Worm (Caenorhabditis elegans) whole organism, young adult: ENCODE results near the gene F47B10.3.
A peak's percentile ranks its signal among the peaks of the same experiment; 100 is the strongest.

Experiments
- B0019.2 ChIP-seq: fragments of 200-800 bp; sonication (Bioruptor generic); conservative IDR thresholded peaks from 2 replicates; pipeline ENCODE4 v1.3.6; 2022; ENCODE audit warnings: missing genetic modification reagents, missing genetic modification characterization, missing compliant biosample characterization
- F10E7.11 ChIP-seq: sonication (generic microtip); optimal IDR thresholded peaks from 2 replicates; lab custom pipeline; 2017; ENCODE audit warnings: mild to moderate bottlenecking, missing genetic modification characterization, moderate library complexity, missing compliant biosample characterization
- F22D6.2 ChIP-seq: sonication (generic microtip); optimal IDR thresholded peaks from 2 replicates; lab custom pipeline; 2016; ENCODE audit warnings: mild to moderate bottlenecking, missing genetic modification characterization, missing compliant biosample characterization
- F33H1.4 ChIP-seq: fragments of 200-800 bp; sonication (Bioruptor generic); IDR thresholded peaks from 2 replicates; pipeline ENCODE4 v1.3.6; 2022; ENCODE audit warnings: missing genetic modification reagents, missing genetic modification characterization, missing compliant biosample characterization
- F49E8.2 ChIP-seq: sonication (generic microtip); optimal IDR thresholded peaks from 3 replicates; lab custom pipeline; 2017; ENCODE audit warnings: missing genetic modification characterization, mild to moderate bottlenecking, missing compliant biosample characterization, antibody characterized with exemption, moderate library complexity; ENCODE audit not compliant: insufficient read depth
- F52B5.7 ChIP-seq: sonication (generic microtip); optimal IDR thresholded peaks from 2 replicates; lab custom pipeline; 2016; ENCODE audit warnings: mild to moderate bottlenecking, missing genetic modification characterization, missing compliant biosample characterization
- F57A8.1 ChIP-seq: fragments of 200-800 bp; sonication (Bioruptor generic); optimal IDR thresholded peaks from 2 replicates; lab custom pipeline; 2018; ENCODE audit warnings: mild to moderate bottlenecking, missing genetic modification characterization, moderate library complexity, missing compliant biosample characterization
- Y67H2A.10 ChIP-seq: fragments of 200-800 bp; sonication (Bioruptor generic); conservative IDR thresholded peaks from 2 replicates; pipeline ENCODE4 v1.3.6; 2022; ENCODE audit warnings: missing genetic modification reagents, missing genetic modification characterization, missing compliant biosample characterization
- Y95B8A.8 ChIP-seq: fragments of 200-800 bp; sonication (Bioruptor generic); IDR thresholded peaks from 2 replicates; pipeline ENCODE4 v1.3.6; 2022; ENCODE audit warnings: missing genetic modification reagents, missing genetic modification characterization, missing compliant biosample characterization
- atf-7 ChIP-seq: sonication (generic microtip); optimal IDR thresholded peaks from 2 replicates; lab custom pipeline; 2017; ENCODE audit warnings: mild to moderate bottlenecking, missing genetic modification characterization, missing compliant biosample characterization
- attf-5 ChIP-seq: fragments of 200-800 bp; sonication (Bioruptor generic); optimal IDR thresholded peaks from 2 replicates; lab custom pipeline; 2018; ENCODE audit warnings: mild to moderate bottlenecking, missing genetic modification characterization, missing compliant biosample characterization
- cebp-1 ChIP-seq, 2 experiments: fragments of 200-800 bp in 1 of 2; sonication (Bioruptor generic) in 1 of 2; sonication (generic microtip) in 1 of 2; IDR thresholded peaks in 1 of 2; optimal IDR thresholded peaks in 1 of 2; 2 replicates each; pipeline versions ENCODE4 v1.3.6 to Lab custom; 2017 to 2022; ENCODE audit warnings: missing compliant biosample characterization in 2 of 2, missing genetic modification characterization in 2 of 2, mild to moderate bottlenecking in 1 of 2, missing genetic modification reagents in 1 of 2, moderate library complexity in 1 of 2
- ceh-27 ChIP-seq: fragments of 200-800 bp; sonication (Bioruptor generic); optimal IDR thresholded peaks from 2 replicates; lab custom pipeline; 2018; ENCODE audit warnings: mild to moderate bottlenecking, missing genetic modification characterization, moderate library complexity, missing compliant biosample characterization
- dox-1 ChIP-seq: fragments of 200-800 bp; sonication (Bioruptor generic); IDR thresholded peaks from 2 replicates; pipeline ENCODE4 v1.3.6; 2022; ENCODE audit warnings: missing genetic modification reagents, missing genetic modification characterization, missing compliant biosample characterization
- egrh-3 ChIP-seq: fragments of 200-800 bp; sonication (Bioruptor generic); IDR thresholded peaks from 2 replicates; pipeline ENCODE4 v1.3.6; 2022; ENCODE audit warnings: missing genetic modification reagents, missing genetic modification characterization, missing compliant biosample characterization
- ekl-4 ChIP-seq: fragments of 200-800 bp; sonication (Bioruptor generic); IDR thresholded peaks from 2 replicates; pipeline ENCODE4 v1.3.6; 2022; ENCODE audit warnings: missing genetic modification reagents, missing genetic modification characterization, missing compliant biosample characterization
- fkh-3 ChIP-seq: sonication (generic microtip); optimal IDR thresholded peaks from 2 replicates; lab custom pipeline; 2016; ENCODE audit warnings: mild to moderate bottlenecking, missing genetic modification characterization, missing compliant biosample characterization
- hmg-20 ChIP-seq: fragments of 200-800 bp; sonication (Bioruptor generic); IDR thresholded peaks from 2 replicates; pipeline ENCODE4 v1.3.6; 2022; ENCODE audit warnings: missing genetic modification reagents, missing genetic modification characterization, missing compliant biosample characterization
- hrde-1 ChIP-seq: sonication (generic microtip); optimal IDR thresholded peaks from 2 replicates; lab custom pipeline; 2016; ENCODE audit warnings: missing genetic modification characterization, mild to moderate bottlenecking, missing compliant biosample characterization, moderate library complexity, missing genotype, missing genetic modification reagents, borderline replicate concordance
- lag-1 ChIP-seq: fragments of 200-800 bp; sonication (Bioruptor generic); IDR thresholded peaks from 2 replicates; pipeline ENCODE4 v1.3.6; 2022; ENCODE audit warnings: missing genetic modification reagents, missing genetic modification characterization, missing compliant biosample characterization
- lin-26 ChIP-seq: fragments of 200-800 bp; sonication (Bioruptor generic); IDR thresholded peaks from 2 replicates; pipeline ENCODE4 v1.3.6; 2022; ENCODE audit warnings: missing genetic modification reagents, missing genetic modification characterization, missing compliant biosample characterization
- lin-35 ChIP-seq, 3 experiments: fragments of 150-350 bp in 2 of 3; sonication (generic microtip) in 1 of 3; optimal IDR thresholded peaks; 2 replicates each; lab custom pipeline; 2014 to 2018; ENCODE audit warnings: missing biosample characterization in 3 of 3, missing genetic modification characterization in 3 of 3, missing genetic modification reagents in 3 of 3
- lin-40 ChIP-seq: sonication (generic microtip); optimal IDR thresholded peaks from 2 replicates; lab custom pipeline; 2016; ENCODE audit warnings: missing genetic modification characterization, mild to moderate bottlenecking, missing compliant biosample characterization, missing genotype, missing genetic modification reagents
- lir-1 ChIP-seq: fragments of 200-800 bp; sonication (Bioruptor generic); conservative IDR thresholded peaks from 2 replicates; pipeline ENCODE4 v1.3.6; 2022; ENCODE audit warnings: missing genetic modification reagents, missing genetic modification characterization, missing compliant biosample characterization
- madf-3 ChIP-seq: fragments of 200-800 bp; sonication (Bioruptor generic); IDR thresholded peaks from 2 replicates; pipeline ENCODE4 v1.3.6; 2022; ENCODE audit warnings: missing genetic modification reagents, missing genetic modification characterization, missing compliant biosample characterization
- madf-6 ChIP-seq: fragments of 200-800 bp; sonication (Bioruptor generic); IDR thresholded peaks from 2 replicates; pipeline ENCODE4 v1.3.6; 2022; ENCODE audit warnings: missing genetic modification reagents, missing genetic modification characterization, missing compliant biosample characterization
- mes-4 ChIP-seq: sonication (generic microtip); optimal IDR thresholded peaks from 2 replicates; lab custom pipeline; 2016; ENCODE audit warnings: missing genotype, missing genetic modification characterization, missing compliant biosample characterization
- nfya-1 ChIP-seq: sonication (generic microtip); optimal IDR thresholded peaks from 2 replicates; lab custom pipeline; 2017; ENCODE audit warnings: antibody characterized with exemption, missing compliant biosample characterization, missing genetic modification characterization, borderline replicate concordance; ENCODE audit not compliant: insufficient read depth
- nhr-27 ChIP-seq: fragments of 200-800 bp; sonication (Bioruptor generic); optimal IDR thresholded peaks from 2 replicates; lab custom pipeline; 2018; ENCODE audit warnings: mild to moderate bottlenecking, missing genetic modification characterization, moderate library complexity, missing compliant biosample characterization
- nhr-80 ChIP-seq: sonication (generic microtip); optimal IDR thresholded peaks from 2 replicates; lab custom pipeline; 2016; ENCODE audit warnings: missing genetic modification characterization, missing compliant biosample characterization
- nhr-90 ChIP-seq: sonication (generic microtip); optimal IDR thresholded peaks from 2 replicates; lab custom pipeline; 2016; ENCODE audit warnings: missing genotype, mild to moderate bottlenecking, missing genetic modification characterization, missing compliant biosample characterization
- pha-4 ChIP-seq: fragments of 150-350 bp; sonication (generic microtip); optimal IDR thresholded peaks from 2 replicates; lab custom pipeline; 2014; ENCODE audit warnings: missing biosample characterization, missing genetic modification reagents, missing genetic modification characterization
- rec-8 ChIP-seq, 2 experiments: sonication (generic microtip); optimal IDR thresholded peaks; 2 replicates each; lab custom pipeline; 2016; ENCODE audit warnings: mild to moderate bottlenecking in 2 of 2, missing genetic modification characterization in 2 of 2, missing genetic modification reagents in 2 of 2, missing genotype in 2 of 2, missing biosample characterization in 1 of 2, missing compliant biosample characterization in 1 of 2, moderate library complexity in 1 of 2
- rpc-1 ChIP-seq, 2 experiments: fragments of 150-350 bp in 1 of 2; sonication (generic microtip) in 1 of 2; optimal IDR thresholded peaks; 2 replicates each; lab custom pipeline; 2014 to 2018; ENCODE audit warnings: missing biosample characterization in 1 of 2, missing genetic modification characterization in 1 of 2, missing genetic modification reagents in 1 of 2, missing genotype in 1 of 2
- sea-2 ChIP-seq: fragments of 200-800 bp; sonication (Bioruptor generic); IDR thresholded peaks from 2 replicates; pipeline ENCODE4 v1.3.6; 2022; ENCODE audit warnings: missing genetic modification characterization, missing compliant biosample characterization
- snpc-4 ChIP-seq, 5 experiments: fragments of 150-350 bp in 1 of 5; sonication (generic microtip) in 4 of 5; optimal IDR thresholded peaks; 2 replicates each; lab custom pipeline; 2014 to 2018; ENCODE audit warnings: missing genetic modification characterization in 5 of 5, missing biosample characterization in 3 of 5, antibody characterized with exemption in 2 of 5, mild to moderate bottlenecking in 2 of 5, missing compliant biosample characterization in 2 of 5, missing genotype in 2 of 5, moderate library complexity in 2 of 5, missing genetic modification reagents in 1 of 5
- somi-1 ChIP-seq: fragments of 200-800 bp; sonication (Bioruptor generic); optimal IDR thresholded peaks from 2 replicates; lab custom pipeline; 2018; ENCODE audit warnings: mild to moderate bottlenecking, missing genetic modification characterization, missing compliant biosample characterization
- sptf-2 ChIP-seq: fragments of 200-800 bp; sonication (Bioruptor generic); optimal IDR thresholded peaks from 2 replicates; lab custom pipeline; 2018; ENCODE audit warnings: mild to moderate bottlenecking, missing genetic modification characterization, missing compliant biosample characterization
- unc-62 ChIP-seq: fragments of 150-350 bp; optimal IDR thresholded peaks from 2 replicates; lab custom pipeline; 2014; ENCODE audit warnings: missing biosample characterization, missing genetic modification reagents, missing genetic modification characterization
- zim-3 ChIP-seq: sonication (generic microtip); optimal IDR thresholded peaks from 2 replicates; lab custom pipeline; 2017; ENCODE audit warnings: mild to moderate bottlenecking, missing genetic modification characterization, moderate library complexity, missing compliant biosample characterization
- ztf-26 ChIP-seq: sonication (generic microtip); optimal IDR thresholded peaks from 2 replicates; lab custom pipeline; 2017; ENCODE audit warnings: missing genetic modification characterization, missing compliant biosample characterization
- ztf-28 ChIP-seq: fragments of 200-800 bp; sonication (Bioruptor generic); IDR thresholded peaks from 2 replicates; pipeline ENCODE4 v1.3.6; 2022; ENCODE audit warnings: missing genetic modification reagents, missing genetic modification characterization, missing compliant biosample characterization

F47B10.3 gene

ce11 chrX:10896498-10896897, 4.5 kb downstream of the F47B10.3 start, which contains the start of gene haly-1:
Gene haly-1 (minus strand): TSS chrX:10896598.
- TF ChIP-seq lag-1 (GFP tag; lab: Robert Waterston, UW): no peak
- TF ChIP-seq snpc-4 (GFP tag; optimal IDR thresholded peaks at IDR 0.05; lab: Kevin White, UChicago): no peak
- TF ChIP-seq snpc-4 (tag; optimal IDR thresholded peaks at IDR 0.05; lab: Kevin White, UChicago): no peak
- TF ChIP-seq lin-35 (GFP tag; optimal IDR thresholded peaks at IDR 0.05; lab: Kevin White, UChicago): no peak
- TF ChIP-seq Y95B8A.8 (GFP tag; lab: Robert Waterston, UW): no peak
- no peak for TF ChIP-seq B0019.2 (GFP tag; lab: Robert Waterston, UW)
- no peak for TF ChIP-seq F49E8.2 (tag; lab: Kevin White, UChicago)
- TF ChIP-seq hrde-1 (tag; lab: Kevin White, UChicago): no peak
- no peak for TF ChIP-seq Y67H2A.10 (GFP tag; lab: Robert Waterston, UW)
- TF ChIP-seq lir-1 (GFP tag; lab: Robert Waterston, UW): no peak

DNA sequence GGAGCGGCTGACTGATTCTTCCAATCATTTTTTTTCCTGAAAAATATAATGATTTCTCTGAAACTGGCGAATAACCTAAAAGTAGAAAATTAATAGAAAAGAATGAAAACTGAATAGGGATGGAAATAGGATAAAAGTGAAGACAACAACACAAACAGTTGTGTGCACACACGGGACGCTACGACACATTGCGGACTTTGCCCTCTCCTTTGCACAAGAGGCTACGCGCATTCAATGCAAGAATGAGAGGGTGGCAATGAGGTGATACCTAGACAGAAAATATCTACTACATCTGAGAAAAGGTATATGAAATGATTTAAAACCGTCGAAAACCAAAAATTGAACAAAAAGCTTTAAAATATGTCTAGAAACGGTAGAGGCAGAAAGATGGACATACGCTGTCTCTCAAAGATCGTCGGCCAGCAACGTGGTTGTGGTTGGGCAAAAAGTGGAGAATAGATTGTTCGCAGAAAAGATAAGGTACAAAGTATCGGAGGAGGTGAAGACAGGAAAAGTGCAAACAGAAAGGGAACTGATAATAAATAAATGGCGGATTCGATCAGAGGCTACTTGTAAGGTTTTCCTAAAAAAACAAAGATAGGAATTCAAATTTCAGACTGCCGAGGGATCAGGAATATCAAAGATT, 8.2 kb downstream of the F47B10.3 start, which contains the start of gene suca-1:
suca-1 (minus strand) TSS at position 36 of the 646 bp plus-strand sequence.
- peak; percentile 8 for TF ChIP-seq lin-40 (tag; lab: Kevin White, UChicago)
- TF ChIP-seq F57A8.1 (GFP tag; lab: Kevin White, UChicago): no peak
- TF ChIP-seq nhr-27 (tag; lab: Kevin White, UChicago): no peak
- TF ChIP-seq mes-4 (tag; lab: Kevin White, UChicago): no peak
- TF ChIP-seq ztf-28: no peak
- no peak for TF ChIP-seq fkh-3
- no peak for TF ChIP-seq sea-2 (GFP tag; lab: Robert Waterston, UW)
- TF ChIP-seq ceh-27 (GFP tag; lab: Kevin White, UChicago): no peak
- no peak for TF ChIP-seq F33H1.4 (GFP tag; lab: Robert Waterston, UW)
- no peak for TF ChIP-seq rpc-1 (optimal IDR thresholded peaks at IDR 0.05; lab: Kevin White, UChicago)
- TF ChIP-seq rpc-1 (tag; optimal IDR thresholded peaks at IDR 0.05; lab: Kevin White, UChicago): no peak
- no peak for TF ChIP-seq zim-3
- TF ChIP-seq nhr-80 (tag; lab: Kevin White, UChicago): peak; percentile 85
- TF ChIP-seq ekl-4: no peak
- TF ChIP-seq dox-1 (GFP tag; lab: Robert Waterston, UW): peak; percentile 45
- TF ChIP-seq madf-3 (GFP tag; lab: Robert Waterston, UW): no peak

DNA sequence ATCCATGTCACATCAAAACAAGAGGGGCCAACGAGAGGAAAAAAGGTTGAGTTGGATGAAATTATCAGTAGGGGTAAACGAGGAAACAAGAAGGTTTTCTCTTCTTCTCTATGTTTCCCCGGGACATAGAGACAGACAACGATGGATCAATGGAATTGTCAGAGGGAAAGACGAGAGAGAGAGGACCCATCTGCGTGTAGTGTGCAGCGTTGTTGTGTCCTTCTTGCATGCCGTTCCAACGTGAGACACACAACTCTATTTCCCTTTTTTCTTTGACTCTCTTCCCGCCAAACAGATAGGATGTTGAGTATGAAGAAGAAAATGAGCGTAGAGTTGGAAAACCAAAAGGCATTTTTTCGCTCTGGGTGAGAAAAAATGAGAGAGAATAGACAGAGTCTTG, 9.0 kb downstream of the F47B10.3 start:
- TF ChIP-seq somi-1 (peak; percentile 45), zim-3 (no peak), F22D6.2 (tag; lab: Kevin White, UChicago) (no peak), unc-62 (GFP tag; lab: Kevin White, UChicago) (no peak), cebp-1 (GFP tag; IDR thresholded peaks at IDR 0.05; lab: Robert Waterston, UW) (no peak), cebp-1 (tag; optimal IDR thresholded peaks at IDR 0.05; lab: Kevin White, UChicago) (peak; percentile 35), hmg-20 (GFP tag; lab: Robert Waterston, UW) (no peak), F52B5.7 (tag; lab: Kevin White, UChicago) (no peak), madf-3 (GFP tag; lab: Robert Waterston, UW) (no peak), nhr-90 (tag; lab: Kevin White, UChicago) (no peak), egrh-3 (GFP tag; lab: Robert Waterston, UW) (no peak), ztf-28 (no peak), F10E7.11 (tag; lab: Kevin White, UChicago) (no peak), pha-4 (tag; lab: Kevin White, UChicago) (no peak), madf-6 (GFP tag; lab: Robert Waterston, UW) (no peak), lin-26 (GFP tag; lab: Robert Waterston, UW) (no peak), atf-7 (no peak), ekl-4 (no peak), ztf-26 (tag; lab: Kevin White, UChicago) (no peak), F49E8.2 (tag; lab: Kevin White, UChicago) (no peak), nfya-1 (no peak), sptf-2 (GFP tag; lab: Kevin White, UChicago) (no peak), attf-5 (peak; percentile 53), rec-8 (tag; optimal IDR thresholded peaks at IDR 0.05; lab: Kevin White, UChicago) (no peak)
